Fruit fly (Drosophila melanogaster) whole organism, prepupa: ENCODE results near the gene Drs.

ENCODE experiments used
- CG3919 ChIP-seq: fragments of 200-800 bp; sonication (Bioruptor generic); optimal IDR thresholded peaks from 3 replicates; lab custom pipeline; 2016; ENCODE audit warnings: missing biosample characterization, missing genetic modification characterization
- CG7368 ChIP-seq: fragments of 200-800 bp; sonication (Bioruptor generic); optimal IDR thresholded peaks from 3 replicates; lab custom pipeline; 2016; ENCODE audit warnings: missing biosample characterization, missing genetic modification characterization
- Ets96B ChIP-seq: fragments of 200-800 bp; optimal IDR thresholded peaks from 2 replicates; lab custom pipeline; 2019; ENCODE audit warnings: missing biosample characterization, mild to moderate bottlenecking, missing genetic modification characterization, moderate library complexity
- Gug ChIP-seq: fragments of 200-800 bp; sonication (Bioruptor generic); IDR thresholded peaks from 2 replicates; pipeline ENCODE4 v1.3.6; 2022; ENCODE audit warnings: missing biosample characterization, missing genetic modification characterization
- Lpt ChIP-seq: fragments of 200-800 bp; sonication (Bioruptor generic); optimal IDR thresholded peaks from 3 replicates; lab custom pipeline; 2016; ENCODE audit warnings: missing biosample characterization, missing genetic modification characterization
- cyc ChIP-seq: fragments of 200-800 bp; sonication (Bioruptor generic); optimal IDR thresholded peaks from 3 replicates; lab custom pipeline; 2016; ENCODE audit warnings: missing biosample characterization, missing genetic modification characterization
- svp ChIP-seq: fragments of 200-800 bp; sonication (Bioruptor generic); peaks from one replicate; lab custom pipeline; 2016; ENCODE audit warnings: missing biosample characterization, missing genetic modification characterization
- topi ChIP-seq: fragments of 200-800 bp; sonication (Bioruptor generic); optimal IDR thresholded peaks from 3 replicates; lab custom pipeline; 2016; ENCODE audit warnings: missing biosample characterization, missing genetic modification characterization

DNA sequence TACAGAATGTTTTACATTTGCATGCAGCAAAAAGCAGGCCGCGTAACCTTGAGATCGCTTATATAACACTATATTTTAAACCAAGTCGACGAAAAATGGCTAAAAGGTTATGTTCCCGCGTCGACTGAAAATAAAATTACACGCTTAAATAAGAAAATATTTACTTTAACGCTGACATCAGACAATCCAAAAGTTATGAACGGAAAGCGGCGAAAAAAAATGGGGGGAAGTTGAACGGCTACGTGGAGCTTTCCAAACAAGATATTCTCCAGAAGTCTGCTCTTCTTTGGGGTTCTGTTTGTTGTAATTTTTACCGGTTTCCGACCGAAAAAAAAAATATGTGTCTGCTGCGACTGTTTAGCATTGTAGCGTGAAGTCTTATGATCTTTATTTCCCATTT is 24.8 kb upstream of the Drs start:
- no peak for TF ChIP-seq cyc (GFP tag; lab: Kevin White, UChicago)
- TF ChIP-seq svp (GFP tag; lab: Kevin White, UChicago), result peak; percentile 47
- TF ChIP-seq Ets96B (tag; lab: Kevin White, UChicago), result no peak
- TF ChIP-seq CG3919 (GFP tag; lab: Kevin White, UChicago), result no peak
- TF ChIP-seq topi (GFP tag; lab: Kevin White, UChicago), result no peak
- TF ChIP-seq Gug, result no peak
- no peak for TF ChIP-seq Lpt (GFP tag; lab: Kevin White, UChicago)
- no peak for TF ChIP-seq CG7368
